Fruit fly (Drosophila melanogaster): ENCODE measurements around the gene CG18508.

Gene CG18508

dm6 chrX:3142090-3142489, 30.9 kb downstream of the CG18508 start:
- no peak for TF ChIP-seq insv (optimal IDR thresholded peaks at IDR 0.05)
- no peak for TF ChIP-seq psq (optimal IDR thresholded peaks at IDR 0.05)
- TF ChIP-seq h (optimal IDR thresholded peaks at IDR 0.05), result no peak
- TF ChIP-seq ttk (optimal IDR thresholded peaks at IDR 0.05), result no peak
- no peak for TF ChIP-seq Myc (optimal IDR thresholded peaks at IDR 0.05)
- TF ChIP-seq Sin3A (optimal IDR thresholded peaks at IDR 0.05), result no peak

- no peak for TF ChIP-seq psq (optimal IDR thresholded peaks at IDR 0.05)
- no peak for TF ChIP-seq ttk (optimal IDR thresholded peaks at IDR 0.05)
- no peak for TF ChIP-seq Sin3A (optimal IDR thresholded peaks at IDR 0.05)
- TF ChIP-seq Myc (optimal IDR thresholded peaks at IDR 0.05), result no peak
- no peak for TF ChIP-seq h (optimal IDR thresholded peaks at IDR 0.05)
- TF ChIP-seq insv (optimal IDR thresholded peaks at IDR 0.05), result no peak
Measured at dm6 chrX:3140809-3141208, 32.1 kb downstream of the CG18508 start.

dm6 chrX:3139961-3140360, 33.0 kb downstream of the CG18508 start:
- TF ChIP-seq h (optimal IDR thresholded peaks at IDR 0.05), result no peak
- no peak for TF ChIP-seq Sin3A (optimal IDR thresholded peaks at IDR 0.05)
- TF ChIP-seq ttk (optimal IDR thresholded peaks at IDR 0.05), result no peak
- no peak for TF ChIP-seq psq (optimal IDR thresholded peaks at IDR 0.05)
- no peak for TF ChIP-seq Myc (optimal IDR thresholded peaks at IDR 0.05)

dm6 chrX:3137853-3138418, 35.0 kb downstream of the CG18508 start:
- TF ChIP-seq ttk (optimal IDR thresholded peaks at IDR 0.05) (no peak), insv (optimal IDR thresholded peaks at IDR 0.05) (no peak), psq (optimal IDR thresholded peaks at IDR 0.05) (no peak), h (optimal IDR thresholded peaks at IDR 0.05) (no peak), Sin3A (optimal IDR thresholded peaks at IDR 0.05) (no peak), Myc (optimal IDR thresholded peaks at IDR 0.05) (no peak)

dm6 chrX:3136338-3137086, 36.4 kb downstream of the CG18508 start:
- TF ChIP-seq ttk (optimal IDR thresholded peaks at IDR 0.05), result no peak
- TF ChIP-seq psq (optimal IDR thresholded peaks at IDR 0.05), result no peak
- TF ChIP-seq h (optimal IDR thresholded peaks at IDR 0.05), result no peak
- no peak for TF ChIP-seq Myc (optimal IDR thresholded peaks at IDR 0.05)
- no peak for TF ChIP-seq insv (optimal IDR thresholded peaks at IDR 0.05)
- no peak for TF ChIP-seq Sin3A (optimal IDR thresholded peaks at IDR 0.05)

dm6 chrX:3135620-3136019, 37.3 kb downstream of the CG18508 start:
- no peak for TF ChIP-seq psq (optimal IDR thresholded peaks at IDR 0.05)
- no peak for TF ChIP-seq Myc (optimal IDR thresholded peaks at IDR 0.05)
- no peak for TF ChIP-seq ttk (optimal IDR thresholded peaks at IDR 0.05)
- no peak for TF ChIP-seq h (optimal IDR thresholded peaks at IDR 0.05)
- no peak for TF ChIP-seq insv (optimal IDR thresholded peaks at IDR 0.05)
- no peak for TF ChIP-seq Sin3A (optimal IDR thresholded peaks at IDR 0.05)

- no peak for TF ChIP-seq psq (optimal IDR thresholded peaks at IDR 0.05)
- TF ChIP-seq insv (optimal IDR thresholded peaks at IDR 0.05), result no peak
- no peak for TF ChIP-seq Myc (optimal IDR thresholded peaks at IDR 0.05)
- no peak for TF ChIP-seq h (optimal IDR thresholded peaks at IDR 0.05)
- no peak for TF ChIP-seq ttk (optimal IDR thresholded peaks at IDR 0.05)
- no peak for TF ChIP-seq Sin3A (optimal IDR thresholded peaks at IDR 0.05)
Measured at dm6 chrX:3135102-3135393, 37.9 kb downstream of the CG18508 start.

- TF ChIP-seq Myc (optimal IDR thresholded peaks at IDR 0.05) (no peak), insv (optimal IDR thresholded peaks at IDR 0.05) (no peak), h (optimal IDR thresholded peaks at IDR 0.05) (no peak), Sin3A (optimal IDR thresholded peaks at IDR 0.05) (no peak), psq (optimal IDR thresholded peaks at IDR 0.05) (no peak), ttk (optimal IDR thresholded peaks at IDR 0.05) (no peak)
Measured at dm6 chrX:3134383-3135101, 38.4 kb downstream of the CG18508 start, which contains the start of gene N. N (plus strand) TSS chrX:3134870.

dm6 chrX:3131978-3132377, 41.0 kb downstream of the CG18508 start:
- TF ChIP-seq insv (optimal IDR thresholded peaks at IDR 0.05), result no peak
- TF ChIP-seq Myc (optimal IDR thresholded peaks at IDR 0.05), result no peak
- no peak for TF ChIP-seq ttk (optimal IDR thresholded peaks at IDR 0.05)
- no peak for TF ChIP-seq psq (optimal IDR thresholded peaks at IDR 0.05)
- no peak for TF ChIP-seq Sin3A (optimal IDR thresholded peaks at IDR 0.05)
- no peak for TF ChIP-seq h (optimal IDR thresholded peaks at IDR 0.05)

dm6 chrX:3127564-3127963, 45.4 kb downstream of the CG18508 start:
- TF ChIP-seq h (optimal IDR thresholded peaks at IDR 0.05) (no peak), Myc (optimal IDR thresholded peaks at IDR 0.05) (no peak), insv (optimal IDR thresholded peaks at IDR 0.05) (no peak)

- no peak for TF ChIP-seq psq (optimal IDR thresholded peaks at IDR 0.05)
Measured at dm6 chrX:3123626-3124025, 49.3 kb downstream of the CG18508 start.

Measured in Kc167 (cell line).